Worm (Caenorhabditis elegans) whole organism, L4/young adult: ENCODE data around the gene nstp-7.

Experiments used
- W03F9.2 ChIP-seq: fragments of 150-350 bp; optimal IDR thresholded peaks from 2 replicates; lab custom pipeline; 2014; ENCODE audit warnings: missing biosample characterization, missing genetic modification characterization
- dao-5 ChIP-seq: sonication (generic microtip); optimal IDR thresholded peaks from 2 replicates; lab custom pipeline; 2016; ENCODE audit warnings: missing genotype, missing genetic modification characterization, moderate library complexity, missing compliant biosample characterization
- him-1 ChIP-seq: sonication (generic microtip); optimal IDR thresholded peaks from 2 replicates; lab custom pipeline; 2016; ENCODE audit warnings: missing genotype, missing genetic modification reagents, missing genetic modification characterization, missing compliant biosample characterization

DNA sequence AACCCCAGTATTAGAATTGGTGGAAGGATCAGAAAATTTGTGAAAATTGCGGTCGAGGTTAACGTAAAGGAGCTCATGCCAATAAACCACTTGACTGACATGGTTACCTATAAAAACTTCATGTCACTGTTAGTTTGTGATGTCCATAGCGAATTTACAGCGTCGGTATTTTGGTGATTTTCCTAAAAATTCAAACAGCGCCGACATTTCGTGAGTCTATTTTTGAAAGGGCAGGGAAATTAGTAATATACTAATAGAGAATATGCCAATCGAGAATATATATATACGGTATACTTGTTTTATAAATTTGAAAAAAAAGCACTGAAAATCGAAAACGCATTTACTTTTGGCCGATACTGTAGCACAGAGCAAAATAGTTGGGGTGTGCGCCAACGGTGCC is 25.7 kb upstream of the nstp-7 start, which contains the start of gene srx-8:
- TF ChIP-seq dao-5 (tag; lab: Kevin White, UChicago) (no peak), him-1 (no peak), W03F9.2 (tag; lab: Kevin White, UChicago) (no peak)
